Fruit fly (Drosophila melanogaster) whole organism, pupa: ENCODE measurements around the gene CG31915.

ENCODE experiments used
- CG8159 ChIP-seq: fragments of 200-800 bp; sonication (Bioruptor generic); optimal IDR thresholded peaks from 3 replicates; lab custom pipeline; 2018; ENCODE audit warnings: missing biosample characterization, mild to moderate bottlenecking, missing genetic modification characterization, moderate library complexity
- Ets98B ChIP-seq: fragments of 200-800 bp; sonication (Bioruptor generic); IDR thresholded peaks from 2 replicates; pipeline ENCODE4 v1.3.6; 2022; ENCODE audit warnings: missing biosample characterization, missing genetic modification characterization

dm6 chr2L:5526738-5527137, 1.2 kb upstream of the CG31915 start, which contains the start of gene Cox11:
- TF ChIP-seq CG8159 (no peak), Ets98B (no peak)
